Worm (Caenorhabditis elegans): ENCODE data around the gene Y46G5A.39.

Y46G5A.39 gene

ce11 chrII:12711490-12711889, 42.1 kb downstream of the Y46G5A.39 start:
- TF ChIP-seq F16B12.6 (tag; optimal IDR thresholded peaks at IDR 0.05) = no peak
- TF ChIP-seq lin-14 (GFP tag; optimal IDR thresholded peaks at IDR 0.05) = peak; percentile 52
- peak; percentile 50 for TF ChIP-seq dsc-1 (tag; optimal IDR thresholded peaks at IDR 0.05)

All from whole organism, L1 larva.